Fruit fly (Drosophila melanogaster): ENCODE data around the gene ko.

The ko gene

DNA sequence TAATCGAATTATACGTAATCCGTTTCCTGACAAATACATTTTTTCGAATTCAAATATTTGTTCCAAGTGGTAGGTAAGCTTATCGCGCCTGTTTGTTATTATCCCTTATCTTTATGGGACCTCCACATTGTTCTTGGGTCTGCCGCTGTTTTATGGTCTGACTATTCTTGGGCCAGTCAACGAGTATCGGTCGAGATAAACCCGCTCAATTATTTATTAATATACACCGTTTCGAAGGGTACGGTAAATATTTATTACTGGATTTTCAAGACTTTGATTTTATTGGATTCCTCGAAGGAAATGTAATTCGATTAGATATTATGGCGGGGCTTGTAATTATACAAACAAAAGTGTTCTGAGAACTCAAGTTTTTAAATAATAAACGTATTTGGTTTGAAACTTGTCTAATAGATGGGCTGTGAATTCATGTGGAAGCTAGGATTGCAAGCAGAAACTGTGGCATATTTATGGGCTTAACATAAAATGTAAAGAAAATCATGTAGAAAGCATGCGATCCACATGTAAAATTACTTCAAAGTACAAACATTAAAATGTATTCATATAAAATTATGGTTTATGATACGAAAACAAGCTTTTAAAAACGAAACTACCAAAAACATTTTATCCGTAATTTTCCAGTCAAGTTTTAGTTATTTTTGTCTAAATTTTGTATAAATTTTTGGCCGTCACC lies 65.6 kb downstream of the ko start, which contains the start of gene CG43072 (continued):
- TF ChIP-seq emc (GFP tag; optimal IDR thresholded peaks at IDR 0.05) (no peak), CG12219 (GFP tag; optimal IDR thresholded peaks at IDR 0.05) (peak; percentile 43), da (GFP tag; optimal IDR thresholded peaks at IDR 0.05) (no peak), CG17912 (GFP tag; optimal IDR thresholded peaks at IDR 0.05) (peak; percentile 44), gce (GFP tag; IDR thresholded peaks at IDR 0.05) (no peak), CG3407 (GFP tag; optimal IDR thresholded peaks at IDR 0.05) (no peak), CHES-1-like (GFP tag; optimal IDR thresholded peaks at IDR 0.05) (no peak), Nf-YC (tag; optimal IDR thresholded peaks at IDR 0.05) (peak; percentile 39), CG8478 (optimal IDR thresholded peaks at IDR 0.05) (no peak), BtbVII (GFP tag; optimal IDR thresholded peaks at IDR 0.05) (peak; percentile 74), CG17612 (GFP tag; IDR thresholded peaks at IDR 0.05) (no peak), Stat92E (GFP tag; optimal IDR thresholded peaks at IDR 0.05) (no peak), CG15696 (tag; optimal IDR thresholded peaks at IDR 0.05) (no peak), CG11456 (GFP tag; IDR thresholded peaks at IDR 0.05) (no peak), Mrtf (GFP tag; IDR thresholded peaks at IDR 0.05) (no peak), CG10959 (GFP tag; IDR thresholded peaks at IDR 0.05) (no peak), Dad (GFP tag; optimal IDR thresholded peaks at IDR 0.05) (no peak), CG7786 (GFP tag; optimal IDR thresholded peaks at IDR 0.05) (no peak), Hr3 (GFP tag; optimal IDR thresholded peaks at IDR 0.05) (no peak), fru (optimal IDR thresholded peaks at IDR 0.05) (no peak), gcm (GFP tag; optimal IDR thresholded peaks at IDR 0.05) (peak; percentile 36), exex (tag; optimal IDR thresholded peaks at IDR 0.05) (peak; percentile 97), CG33213 (GFP tag; optimal IDR thresholded peaks at IDR 0.05) (peak; percentile 4), CG18619 (GFP tag; optimal IDR thresholded peaks at IDR 0.05) (no peak), CG17829 (tag; optimal IDR thresholded peaks at IDR 0.05) (peak; percentile 2), Oli (tag; optimal IDR thresholded peaks at IDR 0.05) (no peak), D (optimal IDR thresholded peaks at IDR 0.05) (no peak), D (GFP tag; optimal IDR thresholded peaks at IDR 0.05) (no peak), Scr (GFP tag; IDR thresholded peaks at IDR 0.05; ENCODE audit: partially characterized antibody) (no peak), Hr39 (optimal IDR thresholded peaks at IDR 0.05) (no peak), ftz-f1 (GFP tag; optimal IDR thresholded peaks at IDR 0.05) (no peak), pho (GFP tag; optimal IDR thresholded peaks at IDR 0.05) (no peak), h (optimal IDR thresholded peaks at IDR 0.05) (no peak), Poxn (GFP tag; IDR thresholded peaks at IDR 0.05) (no peak), pzg (GFP tag; optimal IDR thresholded peaks at IDR 0.05) (no peak), Hr51 (GFP tag; optimal IDR thresholded peaks at IDR 0.05) (no peak), Hmx (GFP tag; optimal IDR thresholded peaks at IDR 0.05) (no peak), zf30C (GFP tag; optimal IDR thresholded peaks at IDR 0.05) (no peak), Eip74EF (GFP tag; optimal IDR thresholded peaks at IDR 0.05) (peak in 1 of 2 experiments; percentile 49), gcm2 (GFP tag; optimal IDR thresholded peaks at IDR 0.05) (no peak), cg (GFP tag; optimal IDR thresholded peaks at IDR 0.05) (no peak), CG43689 (GFP tag; IDR thresholded peaks at IDR 0.05) (no peak), pnt (GFP tag; optimal IDR thresholded peaks at IDR 0.05) (no peak), fd3F (GFP tag; optimal IDR thresholded peaks at IDR 0.05) (no peak), abd-A (tag; optimal IDR thresholded peaks at IDR 0.05) (no peak), bcd (GFP tag; optimal IDR thresholded peaks at IDR 0.05) (no peak), trh (GFP tag; optimal IDR thresholded peaks at IDR 0.05) (no peak), CG11247 (GFP tag; IDR thresholded peaks at IDR 0.05) (no peak), Trl (optimal IDR thresholded peaks at IDR 0.05) (no peak), Trl (GFP tag; optimal IDR thresholded peaks at IDR 0.05) (no peak), Six4 (GFP tag; optimal IDR thresholded peaks at IDR 0.05) (no peak), ham (GFP tag; IDR thresholded peaks at IDR 0.05) (no peak), Ravus (GFP tag; IDR thresholded peaks at IDR 0.05) (no peak)
